Worm (Caenorhabditis elegans) whole organism, L1 larva: ENCODE data around the gene rde-4.

Source experiments
- C04F5.9 ChIP-seq: sonication (generic microtip); optimal IDR thresholded peaks from 2 replicates; lab custom pipeline; 2016; ENCODE audit warnings: missing genetic modification characterization, missing compliant biosample characterization
- C16A3.4 ChIP-seq: fragments of 150-350 bp; optimal IDR thresholded peaks from 2 replicates; lab custom pipeline; 2014; ENCODE audit warnings: missing biosample characterization, missing genetic modification characterization
- Y116A8C.19 ChIP-seq: sonication (generic microtip); optimal IDR thresholded peaks from 2 replicates; lab custom pipeline; 2016; ENCODE audit warnings: missing compliant biosample characterization, missing genetic modification characterization, borderline replicate concordance
- aly-2 ChIP-seq: fragments of 150-350 bp; optimal IDR thresholded peaks from 2 replicates; lab custom pipeline; 2014; ENCODE audit warnings: missing biosample characterization, missing genetic modification characterization
- ama-1 ChIP-seq: fragments of 150-350 bp; optimal IDR thresholded peaks from 2 replicates; lab custom pipeline; 2014
- blmp-1 ChIP-seq: fragments of 150-350 bp; optimal IDR thresholded peaks from 2 replicates; lab custom pipeline; 2014; ENCODE audit warnings: missing biosample characterization, missing genetic modification characterization
- ceh-63 ChIP-seq: fragments of 200-800 bp; sonication (Bioruptor generic); optimal IDR thresholded peaks from 2 replicates; lab custom pipeline; 2018; ENCODE audit warnings: mild to moderate bottlenecking, missing genetic modification characterization, missing compliant biosample characterization
- ceh-8 ChIP-seq: fragments of 200-800 bp; sonication (Bioruptor generic); optimal IDR thresholded peaks from 2 replicates; lab custom pipeline; 2018; ENCODE audit warnings: mild to moderate bottlenecking, missing genetic modification characterization, moderate library complexity, missing compliant biosample characterization
- ceh-82 ChIP-seq, 3 experiments: fragments of 150-350 bp in 1 of 3; sonication (generic microtip) in 2 of 3; optimal IDR thresholded peaks; 2 replicates each; lab custom pipeline; 2014 to 2017; ENCODE audit warnings: missing biosample characterization in 3 of 3, missing genetic modification characterization in 3 of 3
- ceh-90 ChIP-seq: sonication (generic microtip); optimal IDR thresholded peaks from 2 replicates; lab custom pipeline; 2016; ENCODE audit warnings: missing genetic modification characterization, missing compliant biosample characterization
- ces-1 ChIP-seq: fragments of 150-350 bp; optimal IDR thresholded peaks from 2 replicates; lab custom pipeline; 2014; ENCODE audit warnings: missing biosample characterization, missing genetic modification reagents, missing genetic modification characterization
- efl-1 ChIP-seq, 4 experiments: fragments of 150-350 bp; optimal IDR thresholded peaks in 3 of 4; peaks in 1 of 4; 1 replicate in 1 of 4; 2 replicates in 3 of 4; lab custom pipeline; 2014; ENCODE audit warnings: missing biosample characterization in 2 of 4, missing genetic modification characterization in 2 of 4, missing genetic modification reagents in 2 of 4
- efl-3 ChIP-seq: fragments of 200-800 bp; sonication (Bioruptor generic); optimal IDR thresholded peaks from 2 replicates; lab custom pipeline; 2018; ENCODE audit warnings: mild to moderate bottlenecking, missing genetic modification characterization, missing compliant biosample characterization
- egl-27 ChIP-seq, 2 experiments: fragments of 150-350 bp in 1 of 2; sonication (generic microtip); optimal IDR thresholded peaks; 3 replicates each; lab custom pipeline; 2017 to 2018; ENCODE audit warnings: missing biosample characterization in 2 of 2, missing genetic modification characterization in 2 of 2, missing genetic modification reagents in 2 of 2
- elt-3 ChIP-seq, 6 experiments: fragments of 150-350 bp in 1 of 6; sonication (generic microtip); optimal IDR thresholded peaks; 2 replicates each; lab custom pipeline; 2017 to 2018; ENCODE audit warnings: missing biosample characterization in 6 of 6, missing genetic modification characterization in 6 of 6, inconsistent platforms in 1 of 6
- fkh-10 ChIP-seq: sonication (generic microtip); optimal IDR thresholded peaks from 2 replicates; lab custom pipeline; 2017; ENCODE audit warnings: missing biosample characterization, missing genetic modification reagents, missing genetic modification characterization
- fkh-4 ChIP-seq: sonication (generic microtip); optimal IDR thresholded peaks from 2 replicates; lab custom pipeline; 2016; ENCODE audit warnings: missing compliant biosample characterization, missing genetic modification characterization, borderline replicate concordance
- fkh-8 ChIP-seq: sonication (generic microtip); optimal IDR thresholded peaks from 2 replicates; lab custom pipeline; 2016; ENCODE audit warnings: mild to moderate bottlenecking, missing genetic modification characterization, missing compliant biosample characterization
- grh-1 ChIP-seq: fragments of 200-800 bp; sonication (Bioruptor generic); IDR thresholded peaks from 2 replicates; pipeline ENCODE4 v1.3.6; 2022; ENCODE audit warnings: missing genetic modification reagents, missing genetic modification characterization, missing compliant biosample characterization
- hlh-17 ChIP-seq: fragments of 200-800 bp; sonication (Bioruptor generic); optimal IDR thresholded peaks from 2 replicates; lab custom pipeline; 2018; ENCODE audit warnings: missing genetic modification characterization, mild to moderate bottlenecking, missing compliant biosample characterization, moderate library complexity, borderline replicate concordance
- hlh-4 ChIP-seq: sonication (generic microtip); optimal IDR thresholded peaks from 2 replicates; lab custom pipeline; 2016; ENCODE audit warnings: mild to moderate bottlenecking, missing genetic modification characterization, missing compliant biosample characterization
- isw-1 ChIP-seq: fragments of 200-800 bp; sonication (Bioruptor generic); IDR thresholded peaks from 2 replicates; pipeline ENCODE4 v1.3.6; 2022; ENCODE audit warnings: missing genetic modification characterization, missing compliant biosample characterization
- jun-1 ChIP-seq: fragments of 150-350 bp; optimal IDR thresholded peaks from 2 replicates; lab custom pipeline; 2014; ENCODE audit warnings: missing biosample characterization, missing genetic modification reagents, missing genetic modification characterization
- lin-15B ChIP-seq: fragments of 150-350 bp; sonication (generic microtip); optimal IDR thresholded peaks from 3 replicates; lab custom pipeline; 2014; ENCODE audit warnings: missing biosample characterization, missing genetic modification characterization
- lin-39 ChIP-seq: fragments of 150-350 bp; optimal IDR thresholded peaks from 2 replicates; lab custom pipeline; 2014; ENCODE audit warnings: missing biosample characterization, missing genetic modification reagents, missing genetic modification characterization
- mab-9 ChIP-seq: fragments of 200-800 bp; sonication (Bioruptor generic); IDR thresholded peaks from 2 replicates; pipeline ENCODE4 v1.3.6; 2022; ENCODE audit warnings: missing genetic modification reagents, missing genetic modification characterization, missing compliant biosample characterization
- nhr-12 ChIP-seq: sonication (generic microtip); optimal IDR thresholded peaks from 2 replicates; lab custom pipeline; 2017; ENCODE audit warnings: missing biosample characterization, missing genetic modification characterization
- nhr-20 ChIP-seq: sonication (generic microtip); optimal IDR thresholded peaks from 2 replicates; lab custom pipeline; 2016; ENCODE audit warnings: mild to moderate bottlenecking, missing genetic modification characterization, missing compliant biosample characterization
- nhr-237 ChIP-seq: fragments of 150-350 bp; optimal IDR thresholded peaks from 2 replicates; lab custom pipeline; 2014; ENCODE audit warnings: missing biosample characterization, missing genetic modification characterization
- nhr-28 ChIP-seq: fragments of 150-350 bp; optimal IDR thresholded peaks from 2 replicates; lab custom pipeline; 2014; ENCODE audit warnings: missing biosample characterization, missing genetic modification characterization
- nhr-47 ChIP-seq: sonication (generic microtip); optimal IDR thresholded peaks from 2 replicates; lab custom pipeline; 2016; ENCODE audit warnings: mild to moderate bottlenecking, missing genetic modification characterization, moderate library complexity, missing compliant biosample characterization
- nhr-77 ChIP-seq: fragments of 150-350 bp; optimal IDR thresholded peaks from 2 replicates; lab custom pipeline; 2014; ENCODE audit warnings: missing biosample characterization, missing genetic modification characterization
- nhr-90 ChIP-seq: sonication (generic microtip); optimal IDR thresholded peaks from 2 replicates; lab custom pipeline; 2016; ENCODE audit warnings: mild to moderate bottlenecking, missing genetic modification characterization, missing compliant biosample characterization; ENCODE audit not compliant: poor library complexity
- pag-3 ChIP-seq: sonication (generic microtip); optimal IDR thresholded peaks from 2 replicates; lab custom pipeline; 2017; ENCODE audit warnings: missing genetic modification characterization, mild to moderate bottlenecking, missing compliant biosample characterization, antibody characterized with exemption, borderline replicate concordance; ENCODE audit not compliant: insufficient read depth
- pax-3 ChIP-seq: fragments of 200-800 bp; sonication (Bioruptor generic); optimal IDR thresholded peaks from 2 replicates; lab custom pipeline; 2018; ENCODE audit warnings: mild to moderate bottlenecking, missing genetic modification characterization, moderate library complexity, missing compliant biosample characterization
- pqm-1 ChIP-seq: sonication (generic microtip); optimal IDR thresholded peaks from 3 replicates; lab custom pipeline; 2017; ENCODE audit warnings: missing biosample characterization, missing genetic modification characterization
- rnt-1 ChIP-seq: sonication (generic microtip); optimal IDR thresholded peaks from 2 replicates; lab custom pipeline; 2016; ENCODE audit warnings: mild to moderate bottlenecking, missing genetic modification characterization, moderate library complexity, missing compliant biosample characterization
- skn-1 ChIP-seq: fragments of 150-350 bp; optimal IDR thresholded peaks from 2 replicates; lab custom pipeline; 2014; ENCODE audit warnings: missing biosample characterization, missing genetic modification characterization
- sox-4 ChIP-seq: sonication (generic microtip); optimal IDR thresholded peaks from 2 replicates; lab custom pipeline; 2016; ENCODE audit warnings: missing genetic modification characterization, missing compliant biosample characterization
- swsn-7 ChIP-seq: sonication (generic microtip); optimal IDR thresholded peaks from 2 replicates; lab custom pipeline; 2016; ENCODE audit warnings: missing genetic modification characterization, missing compliant biosample characterization
- unc-130 ChIP-seq: fragments of 150-350 bp; optimal IDR thresholded peaks from 2 replicates; lab custom pipeline; 2017; ENCODE audit warnings: missing biosample characterization, missing genetic modification characterization, inconsistent platforms
- unc-98 ChIP-seq: fragments of 200-800 bp; sonication (Bioruptor generic); IDR thresholded peaks from 2 replicates; pipeline ENCODE4 v1.3.6; 2022; ENCODE audit warnings: missing genetic modification characterization, missing compliant biosample characterization
- zag-1 ChIP-seq: fragments of 150-350 bp; optimal IDR thresholded peaks from 2 replicates; lab custom pipeline; 2014; ENCODE audit warnings: missing biosample characterization, missing genetic modification characterization
- zip-4 ChIP-seq: fragments of 200-800 bp; sonication (Bioruptor generic); optimal IDR thresholded peaks from 2 replicates; lab custom pipeline; 2018; ENCODE audit warnings: mild to moderate bottlenecking, missing genetic modification characterization, moderate library complexity, missing compliant biosample characterization

rde-4 gene

ce11 chrIII:10254583-10254982 is 36.1 kb upstream of the rde-4 start, which contains the start of gene R01H10.4:
R01H10.4 (plus strand) TSS chrIII:10254818.
- TF ChIP-seq zip-4 (GFP tag; lab: Kevin White, UChicago) = no peak
- peak in 1 of 6 experiments; percentile 57 for TF ChIP-seq elt-3 (tag; optimal IDR thresholded peaks at IDR 0.05; lab: Kevin White, UChicago)
- peak; percentile 97 for TF ChIP-seq blmp-1 (tag; lab: Kevin White, UChicago)
- TF ChIP-seq jun-1 (tag; lab: Kevin White, UChicago) = no peak
- no peak for TF ChIP-seq efl-1 (optimal IDR thresholded peaks at IDR 0.05; lab: Kevin White, UChicago)
- no peak for TF ChIP-seq efl-1 (GFP tag; optimal IDR thresholded peaks at IDR 0.05 in 1 of 2; lab: Kevin White, UChicago)

ce11 chrIII:10253334-10253733 is 34.9 kb upstream of the rde-4 start:
- TF ChIP-seq efl-1 (optimal IDR thresholded peaks at IDR 0.05; lab: Kevin White, UChicago) (no peak), efl-1 (GFP tag; optimal IDR thresholded peaks at IDR 0.05 in 1 of 2; lab: Kevin White, UChicago) (peak in 1 of 2 experiments; percentile 20), unc-130 (tag; lab: Kevin White, UChicago) (no peak)
- TF ChIP-seq, all 84 proteins: peak for 1

ce11 chrIII:10251114-10251513 is 32.7 kb upstream of the rde-4 start:
- TF ChIP-seq zag-1 (tag; lab: Kevin White, UChicago) = no peak
- TF ChIP-seq nhr-47 (tag; lab: Kevin White, UChicago) = no peak
- TF ChIP-seq nhr-28 = no peak
- no peak for TF ChIP-seq lin-39 (tag; lab: Kevin White, UChicago)
- no peak for TF ChIP-seq fkh-10

- no peak for TF ChIP-seq ama-1 (lab: Kevin White, UChicago)
- peak; percentile 5 for TF ChIP-seq nhr-20 (tag; lab: Kevin White, UChicago)
- peak; percentile 34 for TF ChIP-seq lin-15B (tag; lab: Kevin White, UChicago)
- TF ChIP-seq mab-9 (GFP tag; lab: Robert Waterston, UW) = no peak
- no peak for TF ChIP-seq egl-27 (tag; optimal IDR thresholded peaks at IDR 0.05; lab: Kevin White, UChicago)
- no peak for TF ChIP-seq ceh-63
- no peak for TF ChIP-seq pax-3
- TF ChIP-seq C16A3.4 (tag; lab: Kevin White, UChicago) = peak; percentile 52
- TF ChIP-seq fkh-4 (tag; lab: Kevin White, UChicago) = no peak
- no peak for TF ChIP-seq unc-98 (GFP tag; lab: Robert Waterston, UW)
- peak in 2 of 3 experiments; percentile 25 to 46 for TF ChIP-seq ceh-82 (tag; optimal IDR thresholded peaks at IDR 0.05; lab: Kevin White, UChicago)
- no peak for TF ChIP-seq hlh-17 (GFP tag; lab: Kevin White, UChicago)
- no peak for TF ChIP-seq ces-1 (GFP tag; lab: Kevin White, UChicago)
- peak; percentile 16 for TF ChIP-seq nhr-90 (tag; lab: Kevin White, UChicago)
- peak; percentile 16; the same call in 1 of the 2 replicates for TF ChIP-seq isw-1 (GFP tag; lab: Robert Waterston, UW)
- TF ChIP-seq aly-2 (tag; lab: Kevin White, UChicago) = no peak
- TF ChIP-seq hlh-4 = no peak
- TF ChIP-seq ceh-8 = no peak
- TF ChIP-seq lin-39 (tag; lab: Kevin White, UChicago) = no peak
- TF ChIP-seq C04F5.9 (tag; lab: Kevin White, UChicago) = no peak
- TF ChIP-seq rnt-1 = peak; percentile 48
- no peak for TF ChIP-seq ceh-90
- TF ChIP-seq Y116A8C.19 (tag; lab: Kevin White, UChicago) = no peak
- no peak for TF ChIP-seq sox-4
- no peak for TF ChIP-seq grh-1
- no peak for TF ChIP-seq nhr-237 (tag; lab: Kevin White, UChicago)
- no peak for TF ChIP-seq pqm-1 (tag; lab: Kevin White, UChicago)
- TF ChIP-seq efl-3 (GFP tag; lab: Kevin White, UChicago) = no peak
- TF ChIP-seq skn-1 = peak; percentile 32
- TF ChIP-seq swsn-7 (tag; lab: Kevin White, UChicago) = peak; percentile 31
- TF ChIP-seq nhr-77 (tag; lab: Kevin White, UChicago) = peak; percentile 12
- no peak for TF ChIP-seq elt-3 (tag; optimal IDR thresholded peaks at IDR 0.05; lab: Kevin White, UChicago)
- TF ChIP-seq fkh-8 (tag; lab: Kevin White, UChicago) = peak; percentile 40
- TF ChIP-seq fkh-10 = no peak
- TF ChIP-seq pag-3 (tag; lab: Kevin White, UChicago) = no peak
- TF ChIP-seq nhr-12 (tag; lab: Kevin White, UChicago) = no peak
- TF ChIP-seq blmp-1 (tag; lab: Kevin White, UChicago) = no peak
These were observed 30.1 kb upstream of the rde-4 start, which contains the start of the genes div-1 and cor-1 for ce11 chrIII:10248441-10249137. div-1 (minus strand) TSS chrIII:10248559. cor-1 (plus strand) TSS chrIII:10249111.
